Worm (Caenorhabditis elegans) whole organism, mixed stage, embryonic: ENCODE measurements around the gene dmsr-3.

Source experiments
- bed-3 ChIP-seq: fragments of 200-800 bp; sonication (Bioruptor generic); optimal IDR thresholded peaks from 3 replicates; lab custom pipeline; 2018; ENCODE audit warnings: mild to moderate bottlenecking, missing genetic modification characterization, moderate library complexity, missing compliant biosample characterization
- pha-4 ChIP-seq: fragments of 150-350 bp; optimal IDR thresholded peaks from 2 replicates; lab custom pipeline; 2018; ENCODE audit warnings: missing biosample characterization, missing genetic modification reagents, missing genetic modification characterization
- sptf-1 ChIP-seq: sonication (generic microtip); optimal IDR thresholded peaks from 2 replicates; lab custom pipeline; 2017; ENCODE audit warnings: mild to moderate bottlenecking, missing genetic modification characterization, moderate library complexity, missing compliant biosample characterization

DNA sequence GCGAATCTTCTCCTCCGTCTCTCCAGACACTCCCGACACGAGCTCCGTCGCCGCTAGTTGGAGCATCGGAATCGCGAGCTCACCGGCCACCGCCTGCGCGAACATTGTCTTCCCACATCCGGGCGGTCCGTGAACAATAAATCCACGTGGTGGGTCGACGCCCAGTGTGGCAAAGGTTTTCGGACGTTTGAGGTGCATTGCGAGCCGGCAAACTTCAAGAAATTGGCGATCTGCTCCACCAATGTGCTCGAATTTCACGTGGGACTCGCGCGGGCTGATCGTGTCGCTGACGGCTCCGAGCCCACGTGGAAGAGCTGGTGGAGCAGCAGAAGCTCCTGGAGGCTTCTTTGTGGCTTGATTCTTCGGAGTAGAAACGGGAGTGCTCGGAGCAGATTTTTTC is 39.4 kb downstream of the dmsr-3 start:
- TF ChIP-seq bed-3 (no peak), sptf-1 (tag; lab: Kevin White, UChicago) (no peak), pha-4 (tag; lab: Kevin White, UChicago) (no peak)
